Worm (Caenorhabditis elegans) whole organism, young adult: ENCODE results near the gene unc-53.

Experiments used
- B0019.2 ChIP-seq: fragments of 200-800 bp; sonication (Bioruptor generic); conservative IDR thresholded peaks from 2 replicates; pipeline ENCODE4 v1.3.6; 2022; ENCODE audit warnings: missing genetic modification reagents, missing genetic modification characterization, missing compliant biosample characterization
- B0035.1 ChIP-seq: sonication (generic microtip); optimal IDR thresholded peaks from 2 replicates; lab custom pipeline; 2016; ENCODE audit warnings: missing genetic modification characterization, mild to moderate bottlenecking, missing compliant biosample characterization, missing genotype, missing genetic modification reagents
- B0336.3 ChIP-seq: fragments of 200-800 bp; sonication (Bioruptor generic); IDR thresholded peaks from 2 replicates; pipeline ENCODE4 v1.3.6; 2022; ENCODE audit warnings: missing genetic modification characterization, missing compliant biosample characterization
- C06A6.2 ChIP-seq: fragments of 200-800 bp; sonication (Bioruptor generic); conservative IDR thresholded peaks from 2 replicates; pipeline ENCODE4 v1.3.6; 2022; ENCODE audit warnings: missing genetic modification characterization, missing compliant biosample characterization
- F10E7.11 ChIP-seq: sonication (generic microtip); optimal IDR thresholded peaks from 2 replicates; lab custom pipeline; 2017; ENCODE audit warnings: mild to moderate bottlenecking, missing genetic modification characterization, moderate library complexity, missing compliant biosample characterization
- F33H1.4 ChIP-seq: fragments of 200-800 bp; sonication (Bioruptor generic); IDR thresholded peaks from 2 replicates; pipeline ENCODE4 v1.3.6; 2022; ENCODE audit warnings: missing genetic modification reagents, missing genetic modification characterization, missing compliant biosample characterization
- F57A8.1 ChIP-seq: fragments of 200-800 bp; sonication (Bioruptor generic); optimal IDR thresholded peaks from 2 replicates; lab custom pipeline; 2018; ENCODE audit warnings: mild to moderate bottlenecking, missing genetic modification characterization, moderate library complexity, missing compliant biosample characterization
- F57C9.4 ChIP-seq: sonication (generic microtip); optimal IDR thresholded peaks from 2 replicates; lab custom pipeline; 2017; ENCODE audit warnings: mild to moderate bottlenecking, missing genetic modification characterization, missing compliant biosample characterization
- Y53G8AR.9 ChIP-seq: fragments of 200-800 bp; sonication (Bioruptor generic); conservative IDR thresholded peaks from 2 replicates; pipeline ENCODE4 v1.3.6; 2022; ENCODE audit warnings: missing genetic modification reagents, missing genetic modification characterization, missing compliant biosample characterization
- ZK185.1 ChIP-seq: sonication (generic microtip); optimal IDR thresholded peaks from 2 replicates; lab custom pipeline; 2016; ENCODE audit warnings: mild to moderate bottlenecking, missing genetic modification characterization, missing compliant biosample characterization; ENCODE audit not compliant: poor library complexity, severe bottlenecking
- ama-1 ChIP-seq, 3 experiments: fragments of 150-350 bp in 1 of 3; sonication (generic microtip) in 2 of 3; optimal IDR thresholded peaks; 2 replicates each; lab custom pipeline; 2014 to 2018; ENCODE audit warnings: missing biosample characterization in 2 of 3, missing genetic modification characterization in 2 of 3, missing genetic modification reagents in 2 of 3
- attf-3 ChIP-seq: fragments of 200-800 bp; sonication (Bioruptor generic); conservative IDR thresholded peaks from 2 replicates; pipeline ENCODE4 v1.3.6; 2022; ENCODE audit warnings: missing genetic modification reagents, missing genetic modification characterization, missing compliant biosample characterization
- attf-5 ChIP-seq: fragments of 200-800 bp; sonication (Bioruptor generic); optimal IDR thresholded peaks from 2 replicates; lab custom pipeline; 2018; ENCODE audit warnings: mild to moderate bottlenecking, missing genetic modification characterization, missing compliant biosample characterization
- attf-6 ChIP-seq: fragments of 200-800 bp; sonication (Bioruptor generic); IDR thresholded peaks from 2 replicates; pipeline ENCODE4 v1.3.6; 2022; ENCODE audit warnings: missing genetic modification reagents, missing genetic modification characterization, missing compliant biosample characterization
- bed-1 ChIP-seq: fragments of 200-800 bp; sonication (Bioruptor generic); IDR thresholded peaks from 2 replicates; pipeline ENCODE4 v1.3.6; 2022; ENCODE audit warnings: missing genetic modification reagents, missing genetic modification characterization, missing compliant biosample characterization
- ceh-100 ChIP-seq: fragments of 200-800 bp; sonication (Bioruptor generic); IDR thresholded peaks from 2 replicates; pipeline ENCODE4 v1.3.6; 2022; ENCODE audit warnings: missing genetic modification reagents, missing genetic modification characterization, missing compliant biosample characterization
- ceh-27 ChIP-seq: fragments of 200-800 bp; sonication (Bioruptor generic); optimal IDR thresholded peaks from 2 replicates; lab custom pipeline; 2018; ENCODE audit warnings: mild to moderate bottlenecking, missing genetic modification characterization, moderate library complexity, missing compliant biosample characterization
- ceh-58 ChIP-seq: fragments of 200-800 bp; sonication (Bioruptor generic); IDR thresholded peaks from 2 replicates; pipeline ENCODE4 v1.3.6; 2022; ENCODE audit warnings: missing genetic modification characterization, missing compliant biosample characterization
- ceh-79 ChIP-seq: sonication (generic microtip); optimal IDR thresholded peaks from 2 replicates; lab custom pipeline; 2017; ENCODE audit warnings: mild to moderate bottlenecking, missing genetic modification characterization, missing compliant biosample characterization
- egl-18 ChIP-seq: fragments of 200-800 bp; sonication (Bioruptor generic); IDR thresholded peaks from 2 replicates; pipeline ENCODE4 v1.3.6; 2022; ENCODE audit warnings: missing genetic modification reagents, missing genetic modification characterization, missing compliant biosample characterization
- egl-44 ChIP-seq: fragments of 200-800 bp; sonication (Bioruptor generic); IDR thresholded peaks from 2 replicates; pipeline ENCODE4 v1.3.6; 2022; ENCODE audit warnings: missing genetic modification reagents, missing genetic modification characterization, missing compliant biosample characterization
- ekl-4 ChIP-seq: fragments of 200-800 bp; sonication (Bioruptor generic); IDR thresholded peaks from 2 replicates; pipeline ENCODE4 v1.3.6; 2022; ENCODE audit warnings: missing genetic modification reagents, missing genetic modification characterization, missing compliant biosample characterization
- hmg-20 ChIP-seq: fragments of 200-800 bp; sonication (Bioruptor generic); IDR thresholded peaks from 2 replicates; pipeline ENCODE4 v1.3.6; 2022; ENCODE audit warnings: missing genetic modification reagents, missing genetic modification characterization, missing compliant biosample characterization
- let-526 ChIP-seq: fragments of 200-800 bp; sonication (Bioruptor generic); IDR thresholded peaks from 2 replicates; pipeline ENCODE4 v1.3.6; 2022; ENCODE audit warnings: missing genetic modification reagents, missing genetic modification characterization, missing compliant biosample characterization
- let-607 ChIP-seq, 2 experiments: fragments of 200-800 bp in 1 of 2; sonication (Bioruptor generic) in 1 of 2; sonication (generic microtip) in 1 of 2; optimal IDR thresholded peaks; 2 replicates each; lab custom pipeline; 2016 to 2018; ENCODE audit warnings: mild to moderate bottlenecking in 2 of 2, missing compliant biosample characterization in 2 of 2, missing genetic modification characterization in 2 of 2, moderate library complexity in 2 of 2, missing genotype in 1 of 2
- madf-3 ChIP-seq: fragments of 200-800 bp; sonication (Bioruptor generic); IDR thresholded peaks from 2 replicates; pipeline ENCODE4 v1.3.6; 2022; ENCODE audit warnings: missing genetic modification reagents, missing genetic modification characterization, missing compliant biosample characterization
- mel-28 ChIP-seq: sonication (generic microtip); optimal IDR thresholded peaks from 2 replicates; lab custom pipeline; 2016; ENCODE audit warnings: borderline replicate concordance, mild to moderate bottlenecking, missing genetic modification characterization, missing compliant biosample characterization
- mxl-1 ChIP-seq: sonication (generic microtip); optimal IDR thresholded peaks from 2 replicates; lab custom pipeline; 2016; ENCODE audit warnings: missing genetic modification characterization, missing compliant biosample characterization
- nfya-1 ChIP-seq: sonication (generic microtip); optimal IDR thresholded peaks from 2 replicates; lab custom pipeline; 2017; ENCODE audit warnings: antibody characterized with exemption, missing compliant biosample characterization, missing genetic modification characterization, borderline replicate concordance; ENCODE audit not compliant: insufficient read depth
- nfyb-1 ChIP-seq: fragments of 200-800 bp; sonication (Bioruptor generic); IDR thresholded peaks from 2 replicates; pipeline ENCODE4 v1.3.6; 2022; ENCODE audit warnings: missing genetic modification reagents, missing genetic modification characterization, missing compliant biosample characterization
- nhr-179 ChIP-seq: sonication (generic microtip); optimal IDR thresholded peaks from 2 replicates; lab custom pipeline; 2016; ENCODE audit warnings: mild to moderate bottlenecking, missing genetic modification characterization, missing compliant biosample characterization
- nhr-90 ChIP-seq: sonication (generic microtip); optimal IDR thresholded peaks from 2 replicates; lab custom pipeline; 2016; ENCODE audit warnings: missing genotype, mild to moderate bottlenecking, missing genetic modification characterization, missing compliant biosample characterization
- pbrm-1 ChIP-seq: fragments of 200-800 bp; sonication (Bioruptor generic); IDR thresholded peaks from 2 replicates; pipeline ENCODE4 v1.3.6; 2022; ENCODE audit warnings: missing genetic modification reagents, missing genetic modification characterization, missing compliant biosample characterization
- pha-4 ChIP-seq: fragments of 150-350 bp; sonication (generic microtip); optimal IDR thresholded peaks from 2 replicates; lab custom pipeline; 2014; ENCODE audit warnings: missing biosample characterization, missing genetic modification reagents, missing genetic modification characterization
- rec-8 ChIP-seq, 2 experiments: sonication (generic microtip); optimal IDR thresholded peaks; 2 replicates each; lab custom pipeline; 2016; ENCODE audit warnings: mild to moderate bottlenecking in 2 of 2, missing genetic modification characterization in 2 of 2, missing genetic modification reagents in 2 of 2, missing genotype in 2 of 2, missing biosample characterization in 1 of 2, missing compliant biosample characterization in 1 of 2, moderate library complexity in 1 of 2
- rpc-1 ChIP-seq, 2 experiments: fragments of 150-350 bp in 1 of 2; sonication (generic microtip) in 1 of 2; optimal IDR thresholded peaks; 2 replicates each; lab custom pipeline; 2014 to 2018; ENCODE audit warnings: missing biosample characterization in 1 of 2, missing genetic modification characterization in 1 of 2, missing genetic modification reagents in 1 of 2, missing genotype in 1 of 2
- sdz-38 ChIP-seq: sonication (generic microtip); optimal IDR thresholded peaks from 2 replicates; lab custom pipeline; 2016; ENCODE audit warnings: missing genotype, missing genetic modification characterization, missing compliant biosample characterization
- snpc-4 ChIP-seq, 5 experiments: fragments of 150-350 bp in 1 of 5; sonication (generic microtip) in 4 of 5; optimal IDR thresholded peaks; 2 replicates each; lab custom pipeline; 2014 to 2018; ENCODE audit warnings: missing genetic modification characterization in 5 of 5, missing biosample characterization in 3 of 5, antibody characterized with exemption in 2 of 5, mild to moderate bottlenecking in 2 of 5, missing compliant biosample characterization in 2 of 5, missing genotype in 2 of 5, moderate library complexity in 2 of 5, missing genetic modification reagents in 1 of 5
- somi-1 ChIP-seq: fragments of 200-800 bp; sonication (Bioruptor generic); optimal IDR thresholded peaks from 2 replicates; lab custom pipeline; 2018; ENCODE audit warnings: mild to moderate bottlenecking, missing genetic modification characterization, missing compliant biosample characterization
- tbx-9 ChIP-seq: sonication (generic microtip); optimal IDR thresholded peaks from 2 replicates; lab custom pipeline; 2016; ENCODE audit warnings: borderline replicate concordance, missing genetic modification characterization, inconsistent platforms, missing compliant biosample characterization
- ztf-25 ChIP-seq: fragments of 200-800 bp; sonication (Bioruptor generic); IDR thresholded peaks from 2 replicates; pipeline ENCODE4 v1.3.6; 2022; ENCODE audit warnings: missing genetic modification reagents, missing genetic modification characterization, missing compliant biosample characterization
- ztf-26 ChIP-seq: sonication (generic microtip); optimal IDR thresholded peaks from 2 replicates; lab custom pipeline; 2017; ENCODE audit warnings: missing genetic modification characterization, missing compliant biosample characterization
- ztf-3 ChIP-seq: fragments of 200-800 bp; sonication (Bioruptor generic); optimal IDR thresholded peaks from 2 replicates; lab custom pipeline; 2018; ENCODE audit warnings: mild to moderate bottlenecking, missing genetic modification characterization, missing compliant biosample characterization
- ztf-6 ChIP-seq: fragments of 200-800 bp; sonication (Bioruptor generic); IDR thresholded peaks from 2 replicates; pipeline ENCODE4 v1.3.6; 2022; ENCODE audit warnings: missing genetic modification reagents, missing genetic modification characterization, missing compliant biosample characterization

unc-53 gene

DNA sequence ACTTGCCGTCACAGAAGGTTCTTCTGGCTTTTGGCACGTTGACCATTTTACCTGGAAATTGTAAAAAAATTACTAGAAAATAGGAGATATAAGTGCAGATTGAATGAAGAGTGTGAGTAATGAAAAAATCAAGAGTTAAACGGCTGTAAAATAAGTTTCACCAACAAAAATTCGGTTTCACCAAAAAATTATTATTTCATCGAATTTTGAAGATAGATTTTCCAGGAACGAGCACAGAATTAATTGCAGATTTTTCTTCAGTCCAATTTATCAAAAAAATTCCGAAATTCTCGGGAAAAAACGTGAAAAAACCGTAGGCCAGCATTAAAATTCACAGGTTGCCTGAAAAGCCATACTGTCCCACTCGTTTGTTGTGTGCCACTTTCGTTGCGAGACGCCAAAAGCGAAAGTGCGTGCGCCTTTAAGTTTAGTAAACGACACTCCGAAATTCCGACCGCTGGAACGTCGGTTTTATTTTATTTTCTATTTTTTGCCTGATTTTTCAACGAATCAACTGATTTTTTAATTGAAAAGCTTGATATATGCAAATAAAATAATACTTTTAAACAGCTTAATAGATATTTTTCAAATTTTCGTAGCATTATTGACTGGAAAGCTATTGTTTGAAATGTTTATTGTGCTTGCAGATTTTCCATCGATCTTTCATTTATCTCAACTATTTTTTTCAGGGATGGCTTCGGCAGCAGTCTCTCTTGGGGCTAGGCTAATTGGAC is 8.1 kb upstream of the unc-53 start, which contains the start of the genes rpl-36.A and nuo-1 (continued):
- TF ChIP-seq rec-8 (tag; optimal IDR thresholded peaks at IDR 0.05; lab: Kevin White, UChicago) (no peak), sdz-38 (no peak), ceh-27 (GFP tag; lab: Kevin White, UChicago) (peak; percentile 45), B0035.1 (no peak), B0019.2 (GFP tag; lab: Robert Waterston, UW) (peak; percentile 57), snpc-4 (GFP tag; optimal IDR thresholded peaks at IDR 0.05; lab: Kevin White, UChicago) (no peak), snpc-4 (tag; optimal IDR thresholded peaks at IDR 0.05; lab: Kevin White, UChicago) (peak in 3 of 4 experiments; percentile 17 to 70 (median 49)), ekl-4 (0 out of 2 replicates have a peak, but pooled peaks have one; percentile 10), F57A8.1 (GFP tag; lab: Kevin White, UChicago) (no peak), attf-6 (no peak), nfya-1 (tag; lab: Kevin White, UChicago) (no peak), ZK185.1 (tag; lab: Kevin White, UChicago) (peak; percentile 50), ztf-3 (GFP tag; lab: Kevin White, UChicago) (no peak), F33H1.4 (GFP tag; lab: Robert Waterston, UW) (peak; percentile 95), ztf-26 (no peak), ceh-79 (tag; lab: Kevin White, UChicago) (no peak), mxl-1 (tag; lab: Kevin White, UChicago) (no peak), mel-28 (tag; lab: Kevin White, UChicago) (no peak), tbx-9 (tag; lab: Kevin White, UChicago) (no peak), ztf-6 (no peak), nhr-179 (tag; lab: Kevin White, UChicago) (no peak), let-526 (GFP tag; lab: Robert Waterston, UW) (no peak), nfyb-1 (0 out of 2 replicates have a peak, but pooled peaks have one; percentile 10), egl-18 (GFP tag; lab: Robert Waterston, UW) (no peak), let-607 (tag; optimal IDR thresholded peaks at IDR 0.05; lab: Kevin White, UChicago) (no peak), F10E7.11 (tag; lab: Kevin White, UChicago) (no peak), C06A6.2 (no peak), pha-4 (peak; percentile 64), Y53G8AR.9 (GFP tag; lab: Robert Waterston, UW) (no peak), attf-3 (peak; percentile 92), egl-44 (GFP tag; lab: Robert Waterston, UW) (no peak), madf-3 (GFP tag; lab: Robert Waterston, UW) (no peak), ztf-25 (GFP tag; lab: Robert Waterston, UW) (no peak), rpc-1 (optimal IDR thresholded peaks at IDR 0.05; lab: Kevin White, UChicago) (no peak), rpc-1 (tag; optimal IDR thresholded peaks at IDR 0.05; lab: Kevin White, UChicago) (no peak), somi-1 (GFP tag; lab: Kevin White, UChicago) (no peak), attf-5 (peak; percentile 89), ama-1 (optimal IDR thresholded peaks at IDR 0.05; lab: Kevin White, UChicago) (no peak), ama-1 (GFP tag; optimal IDR thresholded peaks at IDR 0.05; lab: Kevin White, UChicago) (no peak), B0336.3 (GFP tag; lab: Robert Waterston, UW) (no peak), ceh-58 (GFP tag; lab: Robert Waterston, UW) (no peak), nhr-90 (tag; lab: Kevin White, UChicago) (no peak), hmg-20 (GFP tag; lab: Robert Waterston, UW) (no peak), ceh-100 (GFP tag; lab: Robert Waterston, UW) (no peak), bed-1 (GFP tag; lab: Robert Waterston, UW) (no peak), pbrm-1 (GFP tag; lab: Robert Waterston, UW) (peak; percentile 14; the same call in 1 of the 2 replicates), F57C9.4 (no peak)
- TF ChIP-seq, all 124 proteins: peak for 38
